Worm (Caenorhabditis elegans) whole organism, L4 larva: ENCODE results near the gene tgt-1.
A peak's percentile ranks its signal among the peaks of the same experiment; 100 is the strongest.

Experiments used
- D1046.2 ChIP-seq: fragments of 200-800 bp; sonication (Bioruptor generic); IDR thresholded peaks from 2 replicates; pipeline ENCODE4 v1.3.6; 2022; ENCODE audit warnings: missing genetic modification characterization, missing compliant biosample characterization
- F10B5.3 ChIP-seq: sonication (generic microtip); optimal IDR thresholded peaks from 2 replicates; lab custom pipeline; 2016; ENCODE audit warnings: mild to moderate bottlenecking, missing genetic modification characterization, missing compliant biosample characterization
- F37D6.2 ChIP-seq: sonication (generic microtip); optimal IDR thresholded peaks from 2 replicates; lab custom pipeline; 2016; ENCODE audit warnings: mild to moderate bottlenecking, missing genetic modification characterization, missing compliant biosample characterization
- T20F7.1 ChIP-seq: fragments of 200-800 bp; sonication (Bioruptor generic); optimal IDR thresholded peaks from 2 replicates; lab custom pipeline; 2018; ENCODE audit warnings: mild to moderate bottlenecking, missing genetic modification characterization, missing compliant biosample characterization
- T26A8.4 ChIP-seq: fragments of 200-800 bp; sonication (Bioruptor generic); IDR thresholded peaks from 2 replicates; pipeline ENCODE4 v1.3.6; 2022; ENCODE audit warnings: missing genetic modification characterization, missing compliant biosample characterization
- Y75B8A.6 ChIP-seq: fragments of 200-800 bp; sonication (Bioruptor generic); IDR thresholded peaks from 2 replicates; pipeline ENCODE4 v1.3.6; 2022; ENCODE audit warnings: missing genetic modification reagents, missing genetic modification characterization, missing compliant biosample characterization
- ZK337.2 ChIP-seq: fragments of 200-800 bp; sonication (Bioruptor generic); IDR thresholded peaks from 2 replicates; pipeline ENCODE4 v1.3.6; 2022; ENCODE audit warnings: missing genetic modification reagents, missing genetic modification characterization, missing compliant biosample characterization
- ZK546.5 ChIP-seq, 2 experiments: sonication (generic microtip); optimal IDR thresholded peaks; 2 replicates each; lab custom pipeline; 2017; ENCODE audit warnings: missing biosample characterization in 2 of 2, missing genetic modification characterization in 2 of 2
- aha-1 ChIP-seq: fragments of 150-350 bp; peaks from one replicate; lab custom pipeline; 2014; ENCODE audit warnings: missing biosample characterization, missing genetic modification characterization
- ces-1 ChIP-seq: fragments of 150-350 bp; sonication (generic microtip); optimal IDR thresholded peaks from 4 replicates; lab custom pipeline; 2014; ENCODE audit warnings: missing biosample characterization, missing genetic modification reagents, missing genetic modification characterization
- cey-2 ChIP-seq: sonication (generic microtip); optimal IDR thresholded peaks from 3 replicates; lab custom pipeline; 2017; ENCODE audit warnings: missing genetic modification characterization, mild to moderate bottlenecking, missing compliant biosample characterization, antibody characterized with exemption, borderline replicate concordance; ENCODE audit not compliant: insufficient read depth
- ctbp-1 ChIP-seq: fragments of 200-800 bp; sonication (Bioruptor generic); IDR thresholded peaks from 2 replicates; pipeline ENCODE4 v1.3.6; 2022; ENCODE audit warnings: missing genetic modification reagents, missing genetic modification characterization, missing compliant biosample characterization
- daf-16 ChIP-seq, 3 experiments: sonication (generic microtip); optimal IDR thresholded peaks; 2 replicates each; lab custom pipeline; 2016 to 2017; ENCODE audit warnings: missing genetic modification characterization in 3 of 3, missing genetic modification reagents in 3 of 3, mild to moderate bottlenecking in 2 of 3, missing compliant biosample characterization in 2 of 3, missing biosample characterization in 1 of 3, moderate library complexity in 1 of 3
- daf-19 ChIP-seq: fragments of 200-800 bp; sonication (Bioruptor generic); conservative IDR thresholded peaks from 2 replicates; pipeline ENCODE4 v1.3.6; 2022; ENCODE audit warnings: missing genetic modification characterization, missing compliant biosample characterization
- dmd-6 ChIP-seq: fragments of 200-800 bp; sonication (Bioruptor generic); IDR thresholded peaks from 2 replicates; pipeline ENCODE4 v1.3.6; 2022; ENCODE audit warnings: missing genetic modification reagents, missing genetic modification characterization, missing compliant biosample characterization
- dmd-8 ChIP-seq: fragments of 200-800 bp; sonication (Bioruptor generic); IDR thresholded peaks from 2 replicates; pipeline ENCODE4 v1.3.6; 2022; ENCODE audit warnings: missing genetic modification characterization, missing compliant biosample characterization
- dve-1 ChIP-seq: sonication (generic microtip); optimal IDR thresholded peaks from 2 replicates; lab custom pipeline; 2017; ENCODE audit warnings: antibody characterized with exemption, mild to moderate bottlenecking, missing genetic modification characterization, missing compliant biosample characterization; ENCODE audit not compliant: insufficient read depth
- hlh-11 ChIP-seq: fragments of 200-800 bp; sonication (Bioruptor generic); optimal IDR thresholded peaks from 2 replicates; lab custom pipeline; 2018; ENCODE audit warnings: mild to moderate bottlenecking, missing genetic modification characterization, missing compliant biosample characterization
- lim-7 ChIP-seq: fragments of 200-800 bp; sonication (Bioruptor generic); IDR thresholded peaks from 2 replicates; pipeline ENCODE4 v1.3.6; 2022; ENCODE audit warnings: missing genetic modification characterization, missing compliant biosample characterization
- lin-1 ChIP-seq: fragments of 200-800 bp; sonication (Bioruptor generic); IDR thresholded peaks from 2 replicates; pipeline ENCODE4 v1.3.6; 2022; ENCODE audit warnings: missing genetic modification reagents, missing genetic modification characterization, missing compliant biosample characterization
- lin-15B ChIP-seq: fragments of 150-350 bp; sonication (generic microtip); optimal IDR thresholded peaks from 3 replicates; lab custom pipeline; 2014; ENCODE audit warnings: missing biosample characterization, missing genetic modification characterization
- lin-38 ChIP-seq: fragments of 200-800 bp; sonication (Bioruptor generic); IDR thresholded peaks from 2 replicates; pipeline ENCODE4 v1.3.6; 2022; ENCODE audit warnings: missing genetic modification reagents, missing genetic modification characterization, missing compliant biosample characterization
- lsy-2 ChIP-seq, 2 experiments: fragments of 150-350 bp in 1 of 2; sonication (generic microtip) in 1 of 2; optimal IDR thresholded peaks; 2 replicates each; lab custom pipeline; 2014 to 2017; ENCODE audit warnings: missing biosample characterization in 2 of 2, missing genetic modification characterization in 2 of 2
- madf-5 ChIP-seq, 2 experiments: fragments of 200-800 bp; sonication (Bioruptor generic); IDR thresholded peaks; 2 replicates each; pipeline ENCODE4 v1.3.6; 2022; ENCODE audit warnings: missing compliant biosample characterization in 2 of 2, missing genetic modification characterization in 2 of 2
- mdl-1 ChIP-seq, 2 experiments: fragments of 150-350 bp in 1 of 2; sonication (generic microtip) in 1 of 2; optimal IDR thresholded peaks; 2 replicates each; lab custom pipeline; 2014 to 2017; ENCODE audit warnings: missing biosample characterization in 2 of 2, missing genetic modification characterization in 2 of 2
- mep-1 ChIP-seq: fragments of 150-350 bp; sonication (generic microtip); optimal IDR thresholded peaks from 3 replicates; lab custom pipeline; 2014; ENCODE audit warnings: missing biosample characterization, missing genetic modification characterization
- mxl-2 ChIP-seq: fragments of 200-800 bp; sonication (Bioruptor generic); conservative IDR thresholded peaks from 2 replicates; pipeline ENCODE4 v1.3.6; 2022; ENCODE audit warnings: missing genetic modification reagents, missing genetic modification characterization, missing compliant biosample characterization
- mxl-3 ChIP-seq: fragments of 200-800 bp; sonication (Bioruptor generic); optimal IDR thresholded peaks from 2 replicates; lab custom pipeline; 2018; ENCODE audit warnings: mild to moderate bottlenecking, missing genetic modification characterization, missing compliant biosample characterization
- nhr-10 ChIP-seq: fragments of 150-350 bp; optimal IDR thresholded peaks from 2 replicates; lab custom pipeline; 2014; ENCODE audit warnings: missing biosample characterization, missing genetic modification characterization
- nhr-11 ChIP-seq: fragments of 150-350 bp; optimal IDR thresholded peaks from 2 replicates; lab custom pipeline; 2014; ENCODE audit warnings: missing biosample characterization, missing genetic modification characterization
- nhr-111 ChIP-seq: fragments of 200-800 bp; sonication (Bioruptor generic); optimal IDR thresholded peaks from 2 replicates; lab custom pipeline; 2018; ENCODE audit warnings: mild to moderate bottlenecking, missing genetic modification characterization, missing compliant biosample characterization
- nhr-28 ChIP-seq: fragments of 150-350 bp; optimal IDR thresholded peaks from 2 replicates; lab custom pipeline; 2014; ENCODE audit warnings: missing biosample characterization, missing genetic modification characterization
- nhr-48 ChIP-seq: sonication (generic microtip); optimal IDR thresholded peaks from 2 replicates; lab custom pipeline; 2016; ENCODE audit warnings: mild to moderate bottlenecking, missing genetic modification characterization, missing compliant biosample characterization
- nhr-77 ChIP-seq: fragments of 150-350 bp; optimal IDR thresholded peaks from 2 replicates; lab custom pipeline; 2014; ENCODE audit warnings: missing biosample characterization, missing genetic modification characterization
- php-3 ChIP-seq: fragments of 200-800 bp; sonication (Bioruptor generic); IDR thresholded peaks from 2 replicates; pipeline ENCODE4 v1.3.6; 2022; ENCODE audit warnings: missing genetic modification reagents, missing genetic modification characterization, missing compliant biosample characterization
- rbr-2 ChIP-seq: sonication (generic microtip); optimal IDR thresholded peaks from 2 replicates; lab custom pipeline; 2016; ENCODE audit warnings: missing genotype, missing genetic modification characterization, missing compliant biosample characterization
- sdz-12 ChIP-seq: fragments of 200-800 bp; sonication (Bioruptor generic); optimal IDR thresholded peaks from 2 replicates; lab custom pipeline; 2018; ENCODE audit warnings: mild to moderate bottlenecking, missing genetic modification characterization, missing compliant biosample characterization
- snpc-4 ChIP-seq: fragments of 150-350 bp; optimal IDR thresholded peaks from 2 replicates; lab custom pipeline; 2014; ENCODE audit warnings: missing biosample characterization, missing genetic modification characterization
- tra-1 ChIP-seq: fragments of 200-800 bp; sonication (Bioruptor generic); IDR thresholded peaks from 2 replicates; pipeline ENCODE4 v1.3.6; 2022; ENCODE audit warnings: missing genetic modification reagents, missing genetic modification characterization, missing compliant biosample characterization
- unc-130 ChIP-seq: sonication (generic microtip); optimal IDR thresholded peaks from 2 replicates; lab custom pipeline; 2016; ENCODE audit warnings: missing genetic modification reagents, missing genetic modification characterization, missing compliant biosample characterization
- unc-62 ChIP-seq, 3 experiments: fragments of 150-350 bp in 1 of 3; sonication (generic microtip); optimal IDR thresholded peaks in 2 of 3; peaks in 1 of 3; 1 replicate in 1 of 3; 2 replicates in 2 of 3; lab custom pipeline; 2014 to 2017; ENCODE audit warnings: missing biosample characterization in 3 of 3, missing genetic modification characterization in 3 of 3, missing genetic modification reagents in 3 of 3, missing genotype in 1 of 3
- zfp-3 ChIP-seq: fragments of 200-800 bp; sonication (Bioruptor generic); conservative IDR thresholded peaks from 2 replicates; pipeline ENCODE4 v1.3.6; 2022; ENCODE audit warnings: missing genetic modification reagents, missing genetic modification characterization, missing compliant biosample characterization
- zip-2 ChIP-seq: fragments of 150-350 bp; optimal IDR thresholded peaks from 2 replicates; lab custom pipeline; 2014; ENCODE audit warnings: missing biosample characterization, missing genetic modification characterization
- ztf-7 ChIP-seq: fragments of 150-350 bp; optimal IDR thresholded peaks from 2 replicates; lab custom pipeline; 2014; ENCODE audit warnings: missing biosample characterization, missing genetic modification characterization

Gene tgt-1

DNA sequence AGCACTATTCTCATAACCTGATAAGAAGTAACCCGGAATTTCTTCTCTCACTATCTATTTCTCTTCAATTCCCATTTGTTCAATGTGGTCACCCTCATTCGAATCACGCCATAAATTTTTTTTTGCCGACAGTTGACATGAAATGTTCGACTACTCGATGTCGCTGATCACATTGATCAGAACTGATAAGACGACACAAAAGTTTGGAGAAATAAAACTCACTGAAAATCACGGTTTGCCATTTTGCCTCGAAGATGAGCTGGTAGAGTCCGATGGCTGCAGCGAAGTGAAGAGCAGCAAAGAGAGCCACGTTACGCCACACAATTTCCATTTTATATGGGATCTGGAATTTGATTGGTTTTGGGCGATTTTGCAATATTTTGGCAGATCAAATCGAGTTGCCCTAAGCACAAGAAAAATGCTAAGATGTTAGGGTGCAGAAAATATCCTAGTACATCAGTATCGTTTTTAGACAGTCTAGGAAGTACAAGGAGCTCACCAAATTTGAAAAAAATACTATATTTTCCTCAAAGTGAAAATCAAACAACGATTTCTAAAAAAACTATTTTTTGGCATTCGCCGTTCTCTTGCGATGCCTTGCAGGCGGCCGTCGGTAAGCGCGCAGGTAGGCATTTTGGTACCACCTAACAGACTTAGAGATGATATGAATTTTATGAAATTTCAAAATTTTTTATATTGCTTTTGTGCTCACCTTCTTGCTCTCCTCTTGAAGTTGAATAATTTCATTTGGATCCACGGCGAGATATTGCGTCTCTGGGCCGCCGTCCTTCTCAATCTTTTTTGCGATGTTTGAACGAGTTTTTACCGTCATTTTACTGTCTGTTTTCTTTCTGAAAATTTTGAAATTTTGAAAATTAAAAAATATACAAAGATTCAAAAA, 44.5 kb downstream of the tgt-1 start, which contains the start of gene fat-6:
fat-6 (minus strand) TSS at position 851 of the 901 bp plus-strand sequence.
- TF ChIP-seq ztf-7 (tag; lab: Kevin White, UChicago) (no peak), tra-1 (no peak), snpc-4 (tag; lab: Kevin White, UChicago) (no peak), lin-38 (GFP tag; lab: Robert Waterston, UW) (peak; percentile 35), mep-1 (tag; lab: Kevin White, UChicago) (peak; percentile 44), unc-62 (GFP tag; optimal IDR thresholded peaks at IDR 0.05 in 1 of 2; lab: Kevin White, UChicago) (peak in 1 of 2 experiments; percentile 62), unc-62 (tag; optimal IDR thresholded peaks at IDR 0.05; lab: Kevin White, UChicago) (no peak), lsy-2 (tag; optimal IDR thresholded peaks at IDR 0.05; lab: Kevin White, UChicago) (peak in 1 of 2 experiments; percentile 18), Y75B8A.6 (GFP tag; lab: Robert Waterston, UW) (peak; percentile 27; the same call in 1 of the 2 replicates), nhr-111 (GFP tag; lab: Kevin White, UChicago) (no peak), D1046.2 (GFP tag; lab: Robert Waterston, UW) (0 out of 2 replicates have a peak, but pooled peaks have one; percentile 14), cey-2 (tag; lab: Kevin White, UChicago) (peak; percentile 75), ZK546.5 (tag; optimal IDR thresholded peaks at IDR 0.05; lab: Kevin White, UChicago) (no peak), madf-5 (GFP tag; IDR thresholded peaks at IDR 0.05; lab: Robert Waterston, UW) (0 out of 4 replicates have a peak, but pooled peaks of 1 of the 2 experiments have one; percentile 51), daf-19 (GFP tag; lab: Robert Waterston, UW) (peak; percentile 44; the same call in 1 of the 2 replicates), zip-2 (tag; lab: Kevin White, UChicago) (no peak), dve-1 (tag; lab: Kevin White, UChicago) (peak; percentile 55), dmd-6 (peak; percentile 26; the same call in 1 of the 2 replicates), nhr-11 (tag; lab: Kevin White, UChicago) (no peak), mxl-3 (GFP tag; lab: Kevin White, UChicago) (peak; percentile 16), ctbp-1 (GFP tag; lab: Robert Waterston, UW) (no peak), unc-130 (no peak), hlh-11 (tag; lab: Kevin White, UChicago) (peak; percentile 46), php-3 (GFP tag; lab: Robert Waterston, UW) (peak; percentile 28; the same call in 1 of the 2 replicates), ZK337.2 (GFP tag; lab: Robert Waterston, UW) (peak; percentile 9; the same call in 1 of the 2 replicates), lin-1 (GFP tag; lab: Robert Waterston, UW) (peak; percentile 21; the same call in 1 of the 2 replicates), daf-16 (GFP tag; optimal IDR thresholded peaks at IDR 0.05; lab: Kevin White, UChicago) (no peak), daf-16 (tag; optimal IDR thresholded peaks at IDR 0.05; lab: Kevin White, UChicago) (peak; percentile 58), nhr-10 (tag; lab: Kevin White, UChicago) (peak; percentile 52), zfp-3 (peak; percentile 64), mdl-1 (tag; optimal IDR thresholded peaks at IDR 0.05; lab: Kevin White, UChicago) (peak in 1 of 2 experiments; percentile 1), nhr-48 (tag; lab: Kevin White, UChicago) (peak; percentile 38), mxl-2 (GFP tag; lab: Robert Waterston, UW) (no peak), T20F7.1 (GFP tag; lab: Kevin White, UChicago) (peak; percentile 34), F37D6.2 (no peak), sdz-12 (GFP tag; lab: Kevin White, UChicago) (no peak), F10B5.3 (tag; lab: Kevin White, UChicago) (no peak), nhr-77 (tag; lab: Kevin White, UChicago) (peak; percentile 81), ces-1 (GFP tag; lab: Kevin White, UChicago) (no peak), nhr-28 (tag; lab: Kevin White, UChicago) (peak; percentile 84), dmd-8 (GFP tag; lab: Robert Waterston, UW) (no peak), rbr-2 (tag; lab: Kevin White, UChicago) (peak; percentile 11), lim-7 (GFP tag; lab: Robert Waterston, UW) (0 out of 2 replicates have a peak, but pooled peaks have one; percentile 45), lin-15B (tag; lab: Kevin White, UChicago) (no peak), T26A8.4 (GFP tag; lab: Robert Waterston, UW) (peak; percentile 30; the same call in 1 of the 2 replicates), aha-1 (tag; lab: Kevin White, UChicago) (peak; percentile 66)
- TF ChIP-seq, all 104 proteins: peak for 28
